Worm (Caenorhabditis elegans) whole organism, L3 larva: ENCODE data around the gene F13H8.8.

Experiments
- R02D3.7 ChIP-seq: fragments of 150-350 bp; optimal IDR thresholded peaks from 2 replicates; lab custom pipeline; 2014; ENCODE audit warnings: missing biosample characterization, missing genetic modification characterization
- ceh-16 ChIP-seq: sonication (generic microtip); optimal IDR thresholded peaks from 2 replicates; lab custom pipeline; 2017; ENCODE audit warnings: missing biosample characterization, missing genetic modification characterization
- daf-12 ChIP-seq: fragments of 150-350 bp; optimal IDR thresholded peaks from 2 replicates; lab custom pipeline; 2014; ENCODE audit warnings: missing biosample characterization, missing genetic modification reagents, missing genetic modification characterization
- egl-27 ChIP-seq: sonication (generic microtip); optimal IDR thresholded peaks from 4 replicates; lab custom pipeline; 2017; ENCODE audit warnings: missing biosample characterization, missing genetic modification reagents, missing genetic modification characterization
- egl-5 ChIP-seq: fragments of 150-350 bp; optimal IDR thresholded peaks from 2 replicates; lab custom pipeline; 2017; ENCODE audit warnings: missing biosample characterization, missing genetic modification reagents, missing genetic modification characterization, inconsistent platforms
- elt-2 ChIP-seq: sonication (generic microtip); optimal IDR thresholded peaks from 2 replicates; lab custom pipeline; 2016; ENCODE audit warnings: missing genetic modification reagents, mild to moderate bottlenecking, missing genetic modification characterization, missing compliant biosample characterization
- elt-3 ChIP-seq, 3 experiments: fragments of 150-350 bp in 1 of 3; sonication (generic microtip) in 2 of 3; optimal IDR thresholded peaks; 2 replicates in 2 of 3; 4 replicates in 1 of 3; lab custom pipeline; 2014 to 2017; ENCODE audit warnings: missing biosample characterization in 3 of 3, missing genetic modification characterization in 3 of 3
- fkh-10 ChIP-seq: sonication (generic microtip); optimal IDR thresholded peaks from 2 replicates; lab custom pipeline; 2017; ENCODE audit warnings: missing biosample characterization, missing genetic modification reagents, missing genetic modification characterization
- hmg-11 ChIP-seq: sonication (generic microtip); optimal IDR thresholded peaks from 2 replicates; lab custom pipeline; 2016; ENCODE audit warnings: missing genetic modification characterization, missing compliant biosample characterization
- jun-1 ChIP-seq: fragments of 150-350 bp; optimal IDR thresholded peaks from 2 replicates; lab custom pipeline; 2014; ENCODE audit warnings: missing biosample characterization, missing genetic modification reagents, missing genetic modification characterization
- lin-15B ChIP-seq: fragments of 150-350 bp; optimal IDR thresholded peaks from 2 replicates; lab custom pipeline; 2014; ENCODE audit warnings: missing biosample characterization, missing genetic modification characterization
- lin-39 ChIP-seq: fragments of 150-350 bp; optimal IDR thresholded peaks from 2 replicates; lab custom pipeline; 2018; ENCODE audit warnings: missing biosample characterization, missing genetic modification reagents, missing genetic modification characterization
- lsy-12 ChIP-seq: sonication (generic microtip); optimal IDR thresholded peaks from 2 replicates; lab custom pipeline; 2016; ENCODE audit warnings: mild to moderate bottlenecking, missing genetic modification characterization, missing compliant biosample characterization
- mdl-1 ChIP-seq: fragments of 150-350 bp; optimal IDR thresholded peaks from 2 replicates; lab custom pipeline; 2014; ENCODE audit warnings: missing biosample characterization, missing genetic modification characterization
- mml-1 ChIP-seq: fragments of 150-350 bp; sonication (generic microtip); optimal IDR thresholded peaks from 3 replicates; lab custom pipeline; 2014; ENCODE audit warnings: missing biosample characterization, missing genetic modification characterization
- nfya-1 ChIP-seq: sonication (generic microtip); optimal IDR thresholded peaks from 2 replicates; lab custom pipeline; 2017; ENCODE audit warnings: missing genetic modification characterization, mild to moderate bottlenecking, missing compliant biosample characterization, antibody characterized with exemption, moderate library complexity; ENCODE audit not compliant: insufficient read depth
- nhr-12 ChIP-seq: fragments of 150-350 bp; optimal IDR thresholded peaks from 2 replicates; lab custom pipeline; 2014; ENCODE audit warnings: missing biosample characterization, missing genetic modification characterization
- nhr-23 ChIP-seq: fragments of 150-350 bp; optimal IDR thresholded peaks from 2 replicates; lab custom pipeline; 2014; ENCODE audit warnings: missing biosample characterization, missing genetic modification reagents, missing genetic modification characterization
- nhr-25 ChIP-seq: sonication (generic microtip); optimal IDR thresholded peaks from 2 replicates; lab custom pipeline; 2017; ENCODE audit warnings: missing biosample characterization, missing genetic modification characterization
- nhr-43 ChIP-seq: sonication (generic microtip); optimal IDR thresholded peaks from 2 replicates; lab custom pipeline; 2016; ENCODE audit warnings: mild to moderate bottlenecking, missing genetic modification characterization, missing compliant biosample characterization; ENCODE audit not compliant: poor library complexity, severe bottlenecking
- nhr-77 ChIP-seq: fragments of 150-350 bp; optimal IDR thresholded peaks from 2 replicates; lab custom pipeline; 2014; ENCODE audit warnings: missing biosample characterization, missing genetic modification characterization
- pha-4 ChIP-seq: fragments of 150-350 bp; optimal IDR thresholded peaks from 2 replicates; lab custom pipeline; 2014; ENCODE audit warnings: missing biosample characterization, missing genetic modification reagents, missing genetic modification characterization
- pqm-1 ChIP-seq: fragments of 150-350 bp; optimal IDR thresholded peaks from 2 replicates; lab custom pipeline; 2017; ENCODE audit warnings: missing biosample characterization, missing genetic modification characterization, inconsistent platforms
- skn-1 ChIP-seq: fragments of 150-350 bp; optimal IDR thresholded peaks from 2 replicates; lab custom pipeline; 2014; ENCODE audit warnings: missing biosample characterization, missing genetic modification characterization
- snpc-4 ChIP-seq: fragments of 150-350 bp; optimal IDR thresholded peaks from 2 replicates; lab custom pipeline; 2014; ENCODE audit warnings: missing biosample characterization, missing genetic modification characterization
- tbx-2 ChIP-seq: sonication (generic microtip); optimal IDR thresholded peaks from 2 replicates; lab custom pipeline; 2016; ENCODE audit warnings: mild to moderate bottlenecking, missing genetic modification characterization, missing compliant biosample characterization
- ztf-11 ChIP-seq: fragments of 150-350 bp; optimal IDR thresholded peaks from 2 replicates; lab custom pipeline; 2014; ENCODE audit warnings: missing biosample characterization, missing genetic modification characterization
- ztf-4 ChIP-seq: fragments of 150-350 bp; optimal IDR thresholded peaks from 2 replicates; lab custom pipeline; 2014; ENCODE audit warnings: missing biosample characterization, missing genetic modification characterization

The F13H8.8 gene

DNA sequence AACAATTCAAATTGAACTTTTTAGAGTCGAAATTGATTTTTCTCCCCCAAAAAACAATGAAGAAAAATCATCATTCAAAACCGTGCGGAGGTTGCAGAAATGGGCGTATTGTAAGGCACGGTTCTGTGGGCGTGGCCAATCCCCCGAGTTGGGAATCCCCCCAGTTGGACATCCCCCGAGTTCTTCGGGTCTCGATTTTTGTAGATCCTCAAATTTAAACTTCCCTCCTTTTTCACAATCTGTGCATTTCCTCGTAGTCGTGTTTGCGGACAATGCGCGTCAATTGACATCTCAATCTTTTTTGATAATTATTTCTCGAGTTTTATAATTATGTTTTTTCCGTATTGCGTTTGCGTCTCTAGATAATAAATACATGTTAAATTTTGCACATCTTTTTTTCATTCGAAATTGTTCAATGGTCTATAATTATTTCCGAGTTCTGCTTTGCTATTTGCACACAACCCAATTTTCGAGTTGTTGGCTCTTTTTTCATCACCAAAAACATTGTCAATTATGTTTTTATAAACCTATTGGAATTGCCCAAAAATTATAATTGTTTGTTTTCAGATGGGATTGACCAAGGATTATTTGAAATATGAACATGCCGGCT, 2.0 kb upstream of the F13H8.8 start, which contains the start of gene F13H8.2 (continued):
- TF ChIP-seq snpc-4 (peak; percentile 29), R02D3.7 (tag; lab: Kevin White, UChicago) (peak; percentile 55), skn-1 (no peak), nhr-12 (tag; lab: Kevin White, UChicago) (no peak)

DNA sequence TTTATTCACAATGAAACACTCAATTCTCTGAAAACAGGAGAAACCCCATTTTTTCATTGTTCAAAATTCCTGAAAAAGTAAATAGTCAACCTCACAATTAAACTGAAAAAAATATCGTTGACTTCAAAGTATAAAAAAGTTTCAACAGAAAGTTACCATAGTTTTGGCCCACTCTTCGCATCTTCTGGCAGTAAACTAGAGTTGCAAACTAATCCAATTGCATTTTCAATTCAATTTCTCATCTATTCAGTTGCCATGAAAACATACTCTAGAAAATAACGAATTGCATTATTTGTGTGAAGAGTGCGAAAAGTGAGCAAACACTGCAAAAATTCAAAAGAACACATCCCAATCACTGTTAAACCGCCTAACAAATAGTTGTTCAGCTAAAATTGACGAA, 4.2 kb downstream of the F13H8.8 start, which contains the start of gene F13H8.3:
F13H8.3 (plus strand) TSS at position 301 of the 400 bp plus-strand sequence.
- no peak for TF ChIP-seq egl-5 (tag; lab: Kevin White, UChicago)
- TF ChIP-seq lin-39 = no peak
- no peak for TF ChIP-seq mdl-1
- TF ChIP-seq nhr-77 (tag; lab: Kevin White, UChicago) = no peak
- no peak for TF ChIP-seq jun-1 (tag; lab: Kevin White, UChicago)
- no peak for TF ChIP-seq tbx-2 (tag; lab: Kevin White, UChicago)
- no peak for TF ChIP-seq nhr-43 (tag; lab: Kevin White, UChicago)
- TF ChIP-seq ztf-11 (tag; lab: Kevin White, UChicago) = no peak

DNA sequence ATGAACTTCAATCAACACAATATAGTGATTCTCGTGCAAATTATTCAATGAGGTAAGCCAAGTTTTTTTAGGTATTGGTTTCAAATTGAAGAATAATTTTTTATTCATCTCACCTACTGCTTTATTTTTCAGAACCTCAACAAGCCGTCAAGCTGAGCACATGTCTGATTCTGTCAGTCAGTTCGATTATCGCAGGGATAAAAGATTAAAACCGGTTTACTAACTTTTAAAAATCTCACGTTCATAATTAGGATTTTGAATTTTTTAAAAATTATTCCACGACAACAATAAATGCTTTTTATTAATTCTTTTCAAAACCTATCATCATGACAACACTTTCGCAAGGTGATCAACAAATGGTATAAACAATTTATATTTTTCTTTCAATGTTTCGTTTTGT, 5.7 kb downstream of the F13H8.8 start, which contains the start of gene F13H8.12:
F13H8.12 (plus strand) TSS at position 301 of the 400 bp plus-strand sequence.
- TF ChIP-seq mml-1 (no peak), lsy-12 (tag; lab: Kevin White, UChicago) (no peak), tbx-2 (tag; lab: Kevin White, UChicago) (no peak), egl-27 (tag; lab: Kevin White, UChicago) (no peak), nhr-23 (no peak), hmg-11 (tag; lab: Kevin White, UChicago) (no peak), lin-15B (no peak), elt-3 (tag; optimal IDR thresholded peaks at IDR 0.05; lab: Kevin White, UChicago) (no peak), pqm-1 (tag; lab: Kevin White, UChicago) (no peak)

DNA sequence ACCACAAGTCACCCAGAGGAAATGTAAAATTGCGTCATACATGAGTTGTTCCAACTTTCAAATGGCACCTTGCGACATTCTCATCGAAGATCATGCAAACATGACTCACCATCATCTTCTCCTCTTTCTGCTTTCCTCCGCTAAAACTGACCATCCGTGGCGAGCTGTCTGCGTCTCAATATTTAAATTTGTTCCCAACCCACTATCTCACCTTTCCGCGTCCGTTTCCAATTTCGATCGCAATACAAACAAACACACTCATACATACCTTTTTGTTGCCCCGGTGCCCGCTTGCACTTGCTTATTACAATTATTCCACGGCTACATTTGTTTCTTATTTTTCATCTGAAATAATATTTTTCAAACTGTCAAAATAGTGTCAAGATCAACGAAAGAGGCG, 7.2 kb downstream of the F13H8.8 start, which contains the start of gene nmgp-1:
nmgp-1 (plus strand) TSS at position 174 of the 400 bp plus-strand sequence.
- TF ChIP-seq pha-4 (tag; lab: Kevin White, UChicago) = peak; percentile 54
- no peak for TF ChIP-seq daf-12 (tag; lab: Kevin White, UChicago)
- TF ChIP-seq, all 47 proteins: peak for 1

DNA sequence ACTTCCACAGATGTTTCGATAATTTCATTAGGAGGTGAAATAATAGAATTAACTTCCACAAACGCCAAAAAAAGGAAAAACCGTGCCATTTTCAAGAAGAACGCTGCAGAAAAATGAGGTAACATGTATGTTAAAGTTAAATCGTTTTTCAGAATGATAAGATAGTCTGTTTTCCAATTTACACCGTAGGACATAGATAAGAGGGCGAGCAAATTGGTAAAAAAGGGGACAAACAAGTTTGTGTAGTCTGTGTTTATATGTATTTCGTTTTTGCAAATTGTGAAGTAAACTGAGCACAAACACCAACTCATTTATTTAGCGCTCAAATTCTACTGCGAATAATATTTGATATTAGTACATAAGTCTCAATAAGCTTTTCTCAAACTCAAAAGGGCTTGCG, 8.0 kb downstream of the F13H8.8 start, which contains the start of gene F13H8.11:
F13H8.11 (minus strand) TSS at position 155 of the 400 bp plus-strand sequence.
- TF ChIP-seq pqm-1 (tag; lab: Kevin White, UChicago) (peak; percentile 36), elt-2 (tag; lab: Kevin White, UChicago) (peak; percentile 57), ceh-16 (tag; lab: Kevin White, UChicago) (no peak), hmg-11 (tag; lab: Kevin White, UChicago) (no peak), nhr-43 (tag; lab: Kevin White, UChicago) (no peak), pha-4 (tag; lab: Kevin White, UChicago) (peak; percentile 28), lin-39 (no peak), nfya-1 (no peak)

DNA sequence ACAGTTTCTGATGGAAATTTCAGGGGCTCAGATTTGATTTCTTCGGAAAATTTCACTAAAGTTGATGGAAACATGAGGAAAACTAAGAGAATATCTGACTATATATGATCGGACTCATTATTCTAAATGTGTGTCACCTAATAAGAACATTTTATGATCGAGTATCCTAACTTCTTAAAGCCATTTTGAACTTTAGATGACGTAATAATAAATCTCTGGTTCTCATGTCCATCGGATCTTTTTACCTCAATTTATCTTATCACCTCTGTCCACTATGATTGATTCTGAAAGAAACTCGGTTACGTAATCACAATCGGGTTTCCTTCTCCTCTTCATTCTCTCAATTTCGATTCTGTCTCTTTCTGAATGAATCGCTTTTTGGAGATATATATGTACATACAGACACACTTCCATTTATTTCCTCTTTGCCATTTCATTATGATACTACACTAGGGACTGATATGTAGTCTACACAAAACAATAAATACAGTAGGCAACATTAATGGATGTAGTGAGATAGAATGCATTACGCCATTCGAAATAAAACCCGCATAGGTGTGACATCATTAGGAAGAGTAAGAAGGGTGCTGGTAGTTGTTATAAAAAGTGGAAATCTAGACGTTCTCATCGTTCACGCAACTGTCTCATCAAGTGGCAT, 10.5 kb downstream of the F13H8.8 start:
- peak; percentile 2 for TF ChIP-seq nhr-25 (tag; lab: Kevin White, UChicago)
- no peak for TF ChIP-seq pqm-1 (tag; lab: Kevin White, UChicago)
- no peak for TF ChIP-seq ztf-4 (tag; lab: Kevin White, UChicago)
- TF ChIP-seq nhr-23 = no peak
- no peak for TF ChIP-seq lin-15B
- TF ChIP-seq fkh-10 (GFP tag; lab: Kevin White, UChicago) = no peak
- TF ChIP-seq nhr-43 (tag; lab: Kevin White, UChicago) = peak; percentile 26
